Fruit fly (Drosophila melanogaster): ENCODE data around the gene CG18731.

Gene CG18731

dm6 chr3R:29737891-29738290 is 13.1 kb downstream of the CG18731 start, which contains the start of gene Gnpnat (continued):
- TF ChIP-seq Hr3 (GFP tag; optimal IDR thresholded peaks at IDR 0.05) (peak; percentile 6), cas (GFP tag; IDR thresholded peaks at IDR 0.05) (no peak), rib (GFP tag; IDR thresholded peaks at IDR 0.05) (no peak), CG11085 (GFP tag; IDR thresholded peaks at IDR 0.05) (no peak), fd102C (GFP tag; optimal IDR thresholded peaks at IDR 0.05) (no peak), CG5245 (GFP tag; optimal IDR thresholded peaks at IDR 0.05) (peak; percentile 12), CG43689 (GFP tag; IDR thresholded peaks at IDR 0.05) (no peak), chm (GFP tag; IDR thresholded peaks at IDR 0.05) (no peak), CG10654 (GFP tag; optimal IDR thresholded peaks at IDR 0.05) (peak; percentile 27), CG2889 (GFP tag; IDR thresholded peaks at IDR 0.05) (no peak), zen2 (GFP tag; IDR thresholded peaks at IDR 0.05; ENCODE audit: partially characterized antibody) (no peak), CG15696 (tag; optimal IDR thresholded peaks at IDR 0.05) (peak; percentile 46), Jarid2 (GFP tag; optimal IDR thresholded peaks at IDR 0.05) (peak; percentile 14), insv (GFP tag; optimal IDR thresholded peaks at IDR 0.05) (no peak), peb (GFP tag; IDR thresholded peaks at IDR 0.05) (no peak), CG4854 (GFP tag; optimal IDR thresholded peaks at IDR 0.05) (no peak), MESR4 (GFP tag; optimal IDR thresholded peaks at IDR 0.05) (no peak), CG30403 (GFP tag; optimal IDR thresholded peaks at IDR 0.05) (peak; percentile 64), toy (GFP tag; IDR thresholded peaks at IDR 0.05) (no peak), Side (GFP tag; optimal IDR thresholded peaks at IDR 0.05) (no peak), HmgZ (tag; optimal IDR thresholded peaks at IDR 0.05) (peak; percentile 58), Lhr (GFP tag; optimal IDR thresholded peaks at IDR 0.05) (no peak), ATbp (GFP tag; optimal IDR thresholded peaks at IDR 0.05) (peak; percentile 53), CG7928 (GFP tag; optimal IDR thresholded peaks at IDR 0.05) (no peak), CG3407 (GFP tag; optimal IDR thresholded peaks at IDR 0.05) (peak; percentile 31), CG18619 (GFP tag; optimal IDR thresholded peaks at IDR 0.05) (no peak), ERR (GFP tag; optimal IDR thresholded peaks at IDR 0.05) (no peak), row (GFP tag; IDR thresholded peaks at IDR 0.05) (no peak), CG10959 (GFP tag; IDR thresholded peaks at IDR 0.05) (no peak), aop (GFP tag; IDR thresholded peaks at IDR 0.05) (no peak), CG6854 (GFP tag; optimal IDR thresholded peaks at IDR 0.05) (peak; percentile 29), HLH4C (GFP tag; IDR thresholded peaks at IDR 0.05; ENCODE audit: partially characterized antibody) (no peak), trh (GFP tag; optimal IDR thresholded peaks at IDR 0.05) (no peak), nerfin-1 (tag; optimal IDR thresholded peaks at IDR 0.05) (peak; percentile 17), lola (GFP tag; optimal IDR thresholded peaks at IDR 0.05) (peak in 1 of 3 experiments; percentile 27), Ets65A (GFP tag) (no peak), CG5953 (GFP tag; IDR thresholded peaks at IDR 0.05) (no peak), lmd (GFP tag; IDR thresholded peaks at IDR 0.05) (no peak), CG9876 (GFP tag; optimal IDR thresholded peaks at IDR 0.05) (no peak), z (GFP tag; IDR thresholded peaks at IDR 0.05) (no peak), PHDP (tag; optimal IDR thresholded peaks at IDR 0.05) (peak; percentile 67), CG12659 (GFP tag; optimal IDR thresholded peaks at IDR 0.05) (peak; percentile 55), CG7357 (GFP tag; IDR thresholded peaks at IDR 0.05) (no peak), Dbx (GFP tag; IDR thresholded peaks at IDR 0.05) (no peak), Fer2 (tag; optimal IDR thresholded peaks at IDR 0.05) (no peak), CG1233 (GFP tag; optimal IDR thresholded peaks at IDR 0.05) (peak; percentile 55), cad (GFP tag; optimal IDR thresholded peaks at IDR 0.05) (no peak), Awh (GFP tag; IDR thresholded peaks at IDR 0.05) (no peak), CG10267 (tag; optimal IDR thresholded peaks at IDR 0.05) (peak; percentile 46), Hand (GFP tag; optimal IDR thresholded peaks at IDR 0.05) (peak; percentile 38), scrt (GFP tag; optimal IDR thresholded peaks at IDR 0.05) (peak; percentile 26), CG6254 (GFP tag; optimal IDR thresholded peaks at IDR 0.05) (peak; percentile 57)

All from whole organism, embryonic.